Fruit fly (Drosophila melanogaster): ENCODE results near the gene CG34316.

Gene CG34316

dm6 chr3R:15196134-15197034 is 34.0 kb upstream of the CG34316 start, which contains the start of the genes Kpc1 and CG42542 (continued):
- no peak; the same call in 1 of the 3 replicates for TF ChIP-seq CG17361 (GFP tag; IDR thresholded peaks at IDR 0.05)
- TF ChIP-seq CG13424 (tag; optimal IDR thresholded peaks at IDR 0.05) = peak; percentile 74
- peak; percentile 47 for TF ChIP-seq CG30431 (GFP tag; optimal IDR thresholded peaks at IDR 0.05)
- TF ChIP-seq gce (GFP tag; IDR thresholded peaks at IDR 0.05) = no peak; the same call in 2 of the 3 replicates
- peak; percentile 96 for TF ChIP-seq Dll (GFP tag; IDR thresholded peaks at IDR 0.05; ENCODE audit: partially characterized antibody)
- TF ChIP-seq crp (GFP tag; optimal IDR thresholded peaks at IDR 0.05) = peak; percentile 63 to 90
- 0 out of 2 replicates have a peak, but pooled peaks have one; percentile 35 for TF ChIP-seq lmd (GFP tag; IDR thresholded peaks at IDR 0.05)
- TF ChIP-seq Fer1 (GFP tag; optimal IDR thresholded peaks at IDR 0.05) = no peak
- no peak for TF ChIP-seq gsb (GFP tag; IDR thresholded peaks at IDR 0.05)
- TF ChIP-seq CG1603 (tag; optimal IDR thresholded peaks at IDR 0.05) = peak; percentile 70
- TF ChIP-seq B-H1 (GFP tag; IDR thresholded peaks at IDR 0.05) = no peak; the same call in 2 of the 3 replicates
- peak; percentile 35; the same call in 1 of the 2 replicates for TF ChIP-seq H2.0 (GFP tag; IDR thresholded peaks at IDR 0.05)
- TF ChIP-seq CG18262 (tag; optimal IDR thresholded peaks at IDR 0.05) = no peak
- peak; percentile 92 for TF ChIP-seq unc-4 (GFP tag; IDR thresholded peaks at IDR 0.05; ENCODE audit: partially characterized antibody)
- TF ChIP-seq Sry-δ (GFP tag; optimal IDR thresholded peaks at IDR 0.05) = peak; percentile 98
- TF ChIP-seq fd64A (GFP tag; optimal IDR thresholded peaks at IDR 0.05) = no peak
- peak; percentile 47 for TF ChIP-seq NfI (GFP tag; optimal IDR thresholded peaks at IDR 0.05)
- TF ChIP-seq CG7372 (GFP tag; IDR thresholded peaks at IDR 0.05) = peak; percentile 44
- peak; percentile 85 for TF ChIP-seq CG12391 (tag; optimal IDR thresholded peaks at IDR 0.05)
- TF ChIP-seq croc (GFP tag; conservative IDR thresholded peaks at IDR 0.05) = peak; percentile 33; the same call in 2 of the 3 replicates
- TF ChIP-seq MESR4 (GFP tag; optimal IDR thresholded peaks at IDR 0.05) = peak; percentile 84
- peak; percentile 34 for TF ChIP-seq Nf-YB (GFP tag; optimal IDR thresholded peaks at IDR 0.05)
- TF ChIP-seq Hr3 (GFP tag; optimal IDR thresholded peaks at IDR 0.05) = peak; percentile 74
- no peak for TF ChIP-seq Hr78 (GFP tag; optimal IDR thresholded peaks at IDR 0.05)
- peak; percentile 35 for TF ChIP-seq scrt (GFP tag; optimal IDR thresholded peaks at IDR 0.05)
- peak; percentile 43 for TF ChIP-seq CG8290 (GFP tag; optimal IDR thresholded peaks at IDR 0.05)
- peak; percentile 18 to 92 for TF ChIP-seq CG8290 (tag; optimal IDR thresholded peaks at IDR 0.05)
- peak; percentile 37; the same call in 1 of the 2 replicates for TF ChIP-seq sisA (GFP tag; IDR thresholded peaks at IDR 0.05)
- TF ChIP-seq lov (optimal IDR thresholded peaks at IDR 0.05) = no peak
- no peak for TF ChIP-seq lov (GFP tag; IDR thresholded peaks at IDR 0.05)
- TF ChIP-seq CG12769 (tag; optimal IDR thresholded peaks at IDR 0.05) = no peak
- TF ChIP-seq CG2712 (tag; optimal IDR thresholded peaks at IDR 0.05) = peak; percentile 31
- TF ChIP-seq CG9876 (GFP tag; optimal IDR thresholded peaks at IDR 0.05) = peak; percentile 55
- peak; percentile 50 for TF ChIP-seq zfh1 (GFP tag; IDR thresholded peaks at IDR 0.05)
- peak; percentile 76 to 83 for TF ChIP-seq Pdp1 (GFP tag; optimal IDR thresholded peaks at IDR 0.05)
- peak; percentile 82 for TF ChIP-seq Opbp (GFP tag; IDR thresholded peaks at IDR 0.05; ENCODE audit: partially characterized antibody)
- TF ChIP-seq CG11085 (GFP tag; IDR thresholded peaks at IDR 0.05) = no peak; the same call in 1 of the 2 replicates
- peak; percentile 58 for TF ChIP-seq CG3065 (GFP tag; optimal IDR thresholded peaks at IDR 0.05)
- peak; percentile 63 for TF ChIP-seq Ets97D (GFP tag; optimal IDR thresholded peaks at IDR 0.05)
- no peak for TF ChIP-seq dmrt99B (tag; optimal IDR thresholded peaks at IDR 0.05)
- peak; percentile 54 for TF ChIP-seq ash1 (GFP tag; optimal IDR thresholded peaks at IDR 0.05)
- TF ChIP-seq CG6683 (GFP tag; optimal IDR thresholded peaks at IDR 0.05) = peak; percentile 40
- no peak for TF ChIP-seq sc (optimal IDR thresholded peaks at IDR 0.05)
- TF ChIP-seq sc (GFP tag; optimal IDR thresholded peaks at IDR 0.05) = peak; percentile 53
- TF ChIP-seq CG6791 (GFP tag; IDR thresholded peaks at IDR 0.05; ENCODE audit: partially characterized antibody) = peak; percentile 80
- peak; percentile 52 for TF ChIP-seq CrebB (tag; optimal IDR thresholded peaks at IDR 0.05)
- TF ChIP-seq CG18476 (GFP tag; optimal IDR thresholded peaks at IDR 0.05) = peak; percentile 74
- peak; percentile 64 for TF ChIP-seq CG3995 (GFP tag; optimal IDR thresholded peaks at IDR 0.05)

Data from whole organism, embryonic.